Worm (Caenorhabditis elegans) whole organism, L1 larva: ENCODE measurements around the gene Y43F8B.14.
A peak's percentile ranks its signal among the peaks of the same experiment; 100 is the strongest.

Experiments used
- Y116A8C.19 ChIP-seq: sonication (generic microtip); optimal IDR thresholded peaks from 2 replicates; lab custom pipeline; 2016; ENCODE audit warnings: missing compliant biosample characterization, missing genetic modification characterization, borderline replicate concordance
- ceh-82 ChIP-seq, 3 experiments: fragments of 150-350 bp in 1 of 3; sonication (generic microtip) in 2 of 3; optimal IDR thresholded peaks; 2 replicates each; lab custom pipeline; 2014 to 2017; ENCODE audit warnings: missing biosample characterization in 3 of 3, missing genetic modification characterization in 3 of 3
- efl-1 ChIP-seq, 4 experiments: fragments of 150-350 bp; optimal IDR thresholded peaks in 3 of 4; peaks in 1 of 4; 1 replicate in 1 of 4; 2 replicates in 3 of 4; lab custom pipeline; 2014; ENCODE audit warnings: missing biosample characterization in 2 of 4, missing genetic modification characterization in 2 of 4, missing genetic modification reagents in 2 of 4
- grh-1 ChIP-seq: fragments of 200-800 bp; sonication (Bioruptor generic); IDR thresholded peaks from 2 replicates; pipeline ENCODE4 v1.3.6; 2022; ENCODE audit warnings: missing genetic modification reagents, missing genetic modification characterization, missing compliant biosample characterization
- hlh-17 ChIP-seq: fragments of 200-800 bp; sonication (Bioruptor generic); optimal IDR thresholded peaks from 2 replicates; lab custom pipeline; 2018; ENCODE audit warnings: missing genetic modification characterization, mild to moderate bottlenecking, missing compliant biosample characterization, moderate library complexity, borderline replicate concordance
- lin-13 ChIP-seq: fragments of 150-350 bp; optimal IDR thresholded peaks from 2 replicates; lab custom pipeline; 2014; ENCODE audit warnings: missing biosample characterization, missing genetic modification reagents, missing genetic modification characterization
- lir-3 ChIP-seq: sonication (generic microtip); optimal IDR thresholded peaks from 2 replicates; lab custom pipeline; 2016; ENCODE audit warnings: mild to moderate bottlenecking, missing genetic modification characterization, moderate library complexity, missing compliant biosample characterization; ENCODE audit not compliant: poor library complexity
- nhr-28 ChIP-seq: fragments of 150-350 bp; optimal IDR thresholded peaks from 2 replicates; lab custom pipeline; 2014; ENCODE audit warnings: missing biosample characterization, missing genetic modification characterization

Gene Y43F8B.14

DNA sequence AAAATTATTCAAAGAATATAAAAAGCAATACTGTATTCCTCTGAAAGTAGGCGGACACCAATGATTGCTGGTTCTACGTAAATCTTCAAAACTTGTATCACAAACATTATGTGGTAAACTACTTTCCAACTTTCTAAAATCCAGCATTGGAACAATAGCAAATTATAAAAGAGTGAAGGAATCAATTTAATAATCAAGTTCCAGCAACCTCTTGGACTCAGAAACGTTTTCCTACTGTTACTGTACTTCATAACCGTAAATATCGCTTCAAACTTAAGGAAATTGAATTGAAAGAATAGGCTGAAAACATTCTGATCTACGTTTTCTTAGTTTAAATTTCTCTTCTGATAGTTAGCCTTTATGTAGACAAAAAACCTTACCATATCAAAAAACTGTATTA is 52.2 kb downstream of the Y43F8B.14 start:
- TF ChIP-seq efl-1 (optimal IDR thresholded peaks at IDR 0.05; lab: Kevin White, UChicago), result no peak
- peak in 1 of 2 experiments; percentile 68 for TF ChIP-seq efl-1 (GFP tag; optimal IDR thresholded peaks at IDR 0.05 in 1 of 2; lab: Kevin White, UChicago)
- TF ChIP-seq grh-1 (GFP tag; lab: Robert Waterston, UW), result no peak
- TF ChIP-seq hlh-17 (GFP tag; lab: Kevin White, UChicago), result no peak
- TF ChIP-seq ceh-82 (tag; optimal IDR thresholded peaks at IDR 0.05; lab: Kevin White, UChicago), result no peak
- no peak for TF ChIP-seq Y116A8C.19
- TF ChIP-seq lin-13 (GFP tag; lab: Kevin White, UChicago), result no peak
- TF ChIP-seq nhr-28, result no peak

DNA sequence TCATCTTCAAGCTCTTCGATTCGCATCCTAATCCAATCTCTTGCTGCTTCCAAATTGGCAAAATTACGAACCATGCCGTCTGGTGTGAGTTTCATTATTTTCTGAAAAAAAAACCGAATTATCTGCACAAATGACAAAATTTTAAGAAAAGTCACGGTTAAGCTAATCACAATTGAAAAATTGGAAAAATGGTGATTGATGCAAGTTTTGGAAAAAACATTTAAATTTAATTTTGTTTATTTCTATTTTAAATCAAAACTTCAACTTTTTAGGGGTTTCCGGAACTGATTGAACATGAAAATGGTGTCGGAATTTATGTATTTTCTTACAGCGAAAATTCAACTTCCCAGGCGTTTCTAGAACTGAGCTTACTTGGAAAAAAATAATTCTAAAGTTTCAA is 52.9 kb downstream of the Y43F8B.14 start, which contains the start of gene C25F9.12:
Gene C25F9.12, minus strand, starts transcription at position 101 of the 400 bp plus-strand sequence.
- no peak for TF ChIP-seq lir-3 (tag; lab: Kevin White, UChicago)
